Worm (Caenorhabditis elegans): ENCODE results near the gene pbs-6.

pbs-6 gene

DNA sequence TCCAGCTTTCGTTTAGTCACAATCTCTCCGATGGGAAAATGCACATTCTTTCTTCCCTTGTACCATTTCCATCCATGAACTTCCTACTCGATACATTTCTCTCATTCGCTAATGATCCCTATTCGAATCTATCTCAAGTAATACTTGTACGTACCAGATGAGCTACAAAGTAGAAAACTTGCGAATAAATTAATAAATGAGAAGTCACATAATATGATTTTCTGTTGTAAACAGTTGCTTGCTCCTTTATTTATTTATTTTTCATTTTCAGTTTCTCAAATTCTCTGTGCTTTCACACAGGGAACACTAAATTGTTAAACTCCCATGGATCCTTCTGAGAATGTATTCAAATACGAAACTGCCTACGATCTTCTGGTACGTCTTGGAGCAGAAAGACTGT is 17.7 kb downstream of the pbs-6 start, which contains the start of gene rfs-1:
Gene rfs-1, plus strand, starts transcription at position 301 of the 400 bp plus-strand sequence.
- no peak for TF ChIP-seq ceh-16 (tag; optimal IDR thresholded peaks at IDR 0.05)
- no peak for TF ChIP-seq nhr-21 (tag; optimal IDR thresholded peaks at IDR 0.05)
- no peak for TF ChIP-seq nhr-6 (tag; optimal IDR thresholded peaks at IDR 0.05)
- TF ChIP-seq alr-1 (tag; optimal IDR thresholded peaks at IDR 0.05): no peak
- no peak for TF ChIP-seq elt-3 (tag; optimal IDR thresholded peaks at IDR 0.05)
- no peak for TF ChIP-seq nhr-77 (tag; optimal IDR thresholded peaks at IDR 0.05)
- no peak for TF ChIP-seq mbf-1 (tag; optimal IDR thresholded peaks at IDR 0.05)

- TF ChIP-seq lsy-2 (tag; optimal IDR thresholded peaks at IDR 0.05): peak in 1 of 2 experiments; percentile 32
- TF ChIP-seq ceh-82 (tag; optimal IDR thresholded peaks at IDR 0.05): no peak
- TF ChIP-seq ceh-16 (tag; optimal IDR thresholded peaks at IDR 0.05): no peak
- TF ChIP-seq nhr-10 (tag; optimal IDR thresholded peaks at IDR 0.05): no peak
- no peak for TF ChIP-seq ztf-4 (tag; optimal IDR thresholded peaks at IDR 0.05)
- no peak for TF ChIP-seq nhr-129 (tag; optimal IDR thresholded peaks at IDR 0.05)
- TF ChIP-seq egl-27 (tag; optimal IDR thresholded peaks at IDR 0.05): no peak
- TF ChIP-seq nhr-237 (tag; optimal IDR thresholded peaks at IDR 0.05): no peak
- TF ChIP-seq R02D3.7 (tag; optimal IDR thresholded peaks at IDR 0.05): no peak
- no peak for TF ChIP-seq zag-1 (tag; optimal IDR thresholded peaks at IDR 0.05)
- TF ChIP-seq unc-55 (GFP tag; optimal IDR thresholded peaks at IDR 0.05): peak; percentile 32
Observed at ce11 chrIII:8224769-8225168, 19.1 kb downstream of the pbs-6 start, which contains the start of gene mob-4. mob-4 (plus strand) TSS chrIII:8225097.

ce11 chrIII:8220081-8220480 is 23.8 kb downstream of the pbs-6 start:
- TF ChIP-seq nhr-77 (tag; optimal IDR thresholded peaks at IDR 0.05) (no peak), skn-1 (tag; optimal IDR thresholded peaks at IDR 0.05) (no peak), unc-39 (tag; optimal IDR thresholded peaks at IDR 0.05) (no peak), lin-11 (tag; optimal IDR thresholded peaks at IDR 0.05) (no peak), ceh-16 (tag; optimal IDR thresholded peaks at IDR 0.05) (no peak), nhr-23 (tag; optimal IDR thresholded peaks at IDR 0.05) (no peak), nhr-10 (tag; optimal IDR thresholded peaks at IDR 0.05) (no peak), unc-62 (GFP tag; optimal IDR thresholded peaks at IDR 0.05) (no peak), Y55F3AM.14 (GFP tag; optimal IDR thresholded peaks at IDR 0.05) (no peak), C34F6.9 (tag; optimal IDR thresholded peaks at IDR 0.05) (no peak), nhr-25 (tag; optimal IDR thresholded peaks at IDR 0.05) (no peak), ZK546.5 (tag; optimal IDR thresholded peaks at IDR 0.05) (no peak), fos-1 (tag; optimal IDR thresholded peaks at IDR 0.05) (no peak)

- no peak for TF ChIP-seq ama-1 (optimal IDR thresholded peaks at IDR 0.05)
Observed at ce11 chrIII:8217919-8218318, 26.0 kb downstream of the pbs-6 start, which contains the start of gene C30A5.16. C30A5.16 (plus strand) TSS chrIII:8218219.

- peak; percentile 4 for TF ChIP-seq unc-55 (GFP tag; optimal IDR thresholded peaks at IDR 0.05)
- TF ChIP-seq F13H6.1 (tag; optimal IDR thresholded peaks at IDR 0.05): no peak
- TF ChIP-seq mbf-1 (tag; optimal IDR thresholded peaks at IDR 0.05): no peak
- TF ChIP-seq nhr-129 (tag; optimal IDR thresholded peaks at IDR 0.05): no peak
- TF ChIP-seq nhr-6 (tag; optimal IDR thresholded peaks at IDR 0.05): no peak
- no peak for TF ChIP-seq mdl-1 (tag; optimal IDR thresholded peaks at IDR 0.05)
Observed at ce11 chrIII:8216224-8216623, 27.7 kb downstream of the pbs-6 start, which contains the start of gene unc-86. unc-86 (minus strand) TSS chrIII:8216336.

DNA sequence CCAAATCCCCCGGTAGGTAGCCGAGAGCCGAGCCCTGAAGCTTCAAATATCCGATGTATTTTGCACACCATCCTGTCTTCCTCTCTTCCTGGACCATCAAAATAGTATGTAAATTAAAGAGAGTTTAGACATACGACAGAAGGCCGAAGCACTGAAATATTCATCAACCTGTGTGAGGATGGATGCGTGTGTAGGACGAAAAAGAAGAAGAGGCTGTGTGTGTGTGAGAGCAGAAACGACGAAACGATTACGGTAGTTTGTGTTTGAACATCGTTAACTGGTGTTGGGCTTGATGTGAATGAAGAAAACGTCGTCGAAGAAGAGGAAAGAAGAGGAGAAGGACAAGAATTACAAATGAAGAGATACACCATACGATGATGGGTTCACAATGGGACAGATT is 32.3 kb downstream of the pbs-6 start:
- peak in 1 of 2 experiments; percentile 54 for TF ChIP-seq lsy-2 (tag; optimal IDR thresholded peaks at IDR 0.05)
- peak; percentile 14 for TF ChIP-seq nhr-129 (tag; optimal IDR thresholded peaks at IDR 0.05)
- TF ChIP-seq C34F6.9 (tag; optimal IDR thresholded peaks at IDR 0.05): peak; percentile 17
- no peak for TF ChIP-seq nhr-10 (tag; optimal IDR thresholded peaks at IDR 0.05)
- no peak for TF ChIP-seq nhr-237 (tag; optimal IDR thresholded peaks at IDR 0.05)
- no peak for TF ChIP-seq nhr-21 (tag; optimal IDR thresholded peaks at IDR 0.05)
- peak; percentile 49 for TF ChIP-seq unc-55 (GFP tag; optimal IDR thresholded peaks at IDR 0.05)

DNA sequence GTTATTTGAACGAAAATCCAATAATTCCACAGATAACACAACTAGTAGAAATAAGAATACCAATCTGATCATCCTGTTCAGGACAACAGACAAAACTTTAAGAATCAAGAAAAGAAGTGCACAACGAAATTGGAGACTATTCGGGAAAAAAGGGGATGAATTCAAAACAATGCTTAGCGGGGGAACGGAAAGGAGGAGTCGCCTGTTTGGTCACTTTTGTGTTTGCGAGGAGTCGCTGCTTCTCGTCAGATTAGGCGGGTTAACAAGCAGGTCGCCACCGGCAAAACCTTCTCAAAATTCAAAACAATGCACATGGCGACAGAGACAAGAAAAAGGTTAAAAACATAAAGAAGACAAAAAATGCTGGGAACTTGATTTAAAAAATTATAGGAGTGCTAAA is 34.1 kb downstream of the pbs-6 start, which contains the start of gene C30A5.10:
Gene C30A5.10, minus strand, starts transcription at position 101 of the 400 bp plus-strand sequence.
- no peak for TF ChIP-seq peb-1 (tag; optimal IDR thresholded peaks at IDR 0.05)
- no peak for TF ChIP-seq sem-4 (tag; optimal IDR thresholded peaks at IDR 0.05)
- no peak for TF ChIP-seq unc-55 (GFP tag; optimal IDR thresholded peaks at IDR 0.05)
- no peak for TF ChIP-seq nhr-77 (tag; optimal IDR thresholded peaks at IDR 0.05)
- TF ChIP-seq lin-39 (tag; optimal IDR thresholded peaks at IDR 0.05): no peak
- TF ChIP-seq nhr-237 (tag; optimal IDR thresholded peaks at IDR 0.05): no peak
- TF ChIP-seq mbf-1 (tag; optimal IDR thresholded peaks at IDR 0.05): no peak
- TF ChIP-seq mab-5 (tag; optimal IDR thresholded peaks at IDR 0.05): no peak

All from whole organism, L2 larva.